Worm (Caenorhabditis elegans) whole organism, L2 larva: ENCODE data around the gene F17A2.13.
"Not testable (repeated sequence)": the region's sequence is repeated elsewhere in the genome, so short reads cannot be mapped to it uniquely, and the experiment has no call there.

Experiments
- C34F6.9 ChIP-seq: fragments of 150-350 bp; optimal IDR thresholded peaks from 2 replicates; lab custom pipeline; 2014; ENCODE audit warnings: missing biosample characterization, missing genetic modification characterization
- F13H6.1 ChIP-seq: sonication (generic microtip); optimal IDR thresholded peaks from 2 replicates; lab custom pipeline; 2016; ENCODE audit warnings: missing genetic modification characterization, missing compliant biosample characterization
- R02D3.7 ChIP-seq: fragments of 150-350 bp; optimal IDR thresholded peaks from 2 replicates; lab custom pipeline; 2014; ENCODE audit warnings: missing biosample characterization, missing genetic modification characterization
- Y55F3AM.14 ChIP-seq: fragments of 200-800 bp; sonication (Bioruptor generic); optimal IDR thresholded peaks from 2 replicates; lab custom pipeline; 2018; ENCODE audit warnings: mild to moderate bottlenecking, missing genetic modification characterization, missing compliant biosample characterization
- ZK546.5 ChIP-seq: sonication (generic microtip); optimal IDR thresholded peaks from 2 replicates; lab custom pipeline; 2017; ENCODE audit warnings: missing biosample characterization, missing genetic modification characterization
- alr-1 ChIP-seq: fragments of 150-350 bp; optimal IDR thresholded peaks from 2 replicates; lab custom pipeline; 2014; ENCODE audit warnings: missing biosample characterization, missing genetic modification characterization
- aly-2 ChIP-seq: fragments of 150-350 bp; optimal IDR thresholded peaks from 2 replicates; lab custom pipeline; 2014; ENCODE audit warnings: missing biosample characterization, missing genetic modification characterization
- ama-1 ChIP-seq: fragments of 150-350 bp; optimal IDR thresholded peaks from 2 replicates; lab custom pipeline; 2018; ENCODE audit warnings: inconsistent platforms
- blmp-1 ChIP-seq: sonication (generic microtip); optimal IDR thresholded peaks from 2 replicates; lab custom pipeline; 2017; ENCODE audit warnings: missing genetic modification characterization, mild to moderate bottlenecking, missing compliant biosample characterization, antibody characterized with exemption, moderate library complexity; ENCODE audit not compliant: insufficient read depth
- ceh-16 ChIP-seq: fragments of 150-350 bp; optimal IDR thresholded peaks from 2 replicates; lab custom pipeline; 2014; ENCODE audit warnings: missing biosample characterization, missing genetic modification characterization
- crh-2 ChIP-seq: sonication (generic microtip); optimal IDR thresholded peaks from 2 replicates; lab custom pipeline; 2017; ENCODE audit warnings: missing biosample characterization, missing genetic modification characterization
- dmd-4 ChIP-seq: sonication (generic microtip); optimal IDR thresholded peaks from 2 replicates; lab custom pipeline; 2017; ENCODE audit warnings: missing biosample characterization, missing genetic modification characterization
- elt-1 ChIP-seq: fragments of 150-350 bp; optimal IDR thresholded peaks from 2 replicates; lab custom pipeline; 2014; ENCODE audit warnings: missing biosample characterization, missing genetic modification characterization
- elt-3 ChIP-seq: sonication (generic microtip); optimal IDR thresholded peaks from 2 replicates; lab custom pipeline; 2017; ENCODE audit warnings: missing biosample characterization, missing genetic modification characterization
- fos-1 ChIP-seq: fragments of 150-350 bp; optimal IDR thresholded peaks from 2 replicates; lab custom pipeline; 2014; ENCODE audit warnings: missing biosample characterization, missing genetic modification characterization
- lin-11 ChIP-seq: fragments of 150-350 bp; sonication (generic microtip); optimal IDR thresholded peaks from 2 replicates; lab custom pipeline; 2014; ENCODE audit warnings: missing biosample characterization, missing genetic modification characterization, inconsistent platforms, mixed read lengths
- lin-13 ChIP-seq: fragments of 150-350 bp; optimal IDR thresholded peaks from 2 replicates; lab custom pipeline; 2014; ENCODE audit warnings: missing biosample characterization, missing genetic modification reagents, missing genetic modification characterization
- lin-39 ChIP-seq: fragments of 150-350 bp; optimal IDR thresholded peaks from 2 replicates; lab custom pipeline; 2014; ENCODE audit warnings: missing biosample characterization, missing genetic modification reagents, missing genetic modification characterization
- lsy-2 ChIP-seq, 2 experiments: fragments of 150-350 bp in 1 of 2; sonication (generic microtip) in 1 of 2; optimal IDR thresholded peaks; 2 replicates each; lab custom pipeline; 2014 to 2017; ENCODE audit warnings: missing biosample characterization in 2 of 2, missing genetic modification characterization in 2 of 2
- mbf-1 ChIP-seq: sonication (generic microtip); optimal IDR thresholded peaks from 2 replicates; lab custom pipeline; 2017; ENCODE audit warnings: missing biosample characterization, missing genetic modification characterization
- mdl-1 ChIP-seq, 2 experiments: fragments of 150-350 bp in 1 of 2; sonication (generic microtip) in 1 of 2; optimal IDR thresholded peaks; 2 replicates each; lab custom pipeline; 2017; ENCODE audit warnings: missing biosample characterization in 2 of 2, missing genetic modification characterization in 2 of 2
- nhr-10 ChIP-seq: sonication (generic microtip); optimal IDR thresholded peaks from 2 replicates; lab custom pipeline; 2017; ENCODE audit warnings: missing biosample characterization, missing genetic modification characterization
- nhr-11 ChIP-seq: fragments of 150-350 bp; optimal IDR thresholded peaks from 2 replicates; lab custom pipeline; 2014; ENCODE audit warnings: missing biosample characterization, missing genetic modification characterization
- nhr-12 ChIP-seq: fragments of 150-350 bp; optimal IDR thresholded peaks from 2 replicates; lab custom pipeline; 2014; ENCODE audit warnings: missing biosample characterization, missing genetic modification characterization
- nhr-21 ChIP-seq: fragments of 150-350 bp; optimal IDR thresholded peaks from 2 replicates; lab custom pipeline; 2014; ENCODE audit warnings: missing biosample characterization, missing genetic modification characterization
- nhr-237 ChIP-seq: fragments of 150-350 bp; optimal IDR thresholded peaks from 2 replicates; lab custom pipeline; 2014; ENCODE audit warnings: missing biosample characterization, missing genetic modification characterization
- nhr-25 ChIP-seq: fragments of 150-350 bp; sonication (generic microtip); optimal IDR thresholded peaks from 3 replicates; lab custom pipeline; 2014; ENCODE audit warnings: missing biosample characterization, missing genetic modification characterization
- nhr-6 ChIP-seq: fragments of 150-350 bp; optimal IDR thresholded peaks from 2 replicates; lab custom pipeline; 2014; ENCODE audit warnings: missing biosample characterization, missing genetic modification characterization
- nhr-77 ChIP-seq: fragments of 150-350 bp; optimal IDR thresholded peaks from 2 replicates; lab custom pipeline; 2014; ENCODE audit warnings: missing biosample characterization, missing genetic modification characterization
- peb-1 ChIP-seq: fragments of 150-350 bp; optimal IDR thresholded peaks from 2 replicates; lab custom pipeline; 2014; ENCODE audit warnings: missing biosample characterization, missing genetic modification characterization
- skn-1 ChIP-seq: sonication (generic microtip); optimal IDR thresholded peaks from 2 replicates; lab custom pipeline; 2017; ENCODE audit warnings: missing biosample characterization, missing genetic modification characterization
- sma-3 ChIP-seq: sonication (generic microtip); optimal IDR thresholded peaks from 2 replicates; lab custom pipeline; 2016; ENCODE audit warnings: missing genetic modification reagents, missing genetic modification characterization, missing compliant biosample characterization
- sma-9 ChIP-seq, 2 experiments: fragments of 150-350 bp in 1 of 2; sonication (generic microtip) in 1 of 2; optimal IDR thresholded peaks; 2 replicates each; lab custom pipeline; 2014 to 2016; ENCODE audit warnings: missing genetic modification characterization in 2 of 2, mild to moderate bottlenecking in 1 of 2, missing biosample characterization in 1 of 2, missing compliant biosample characterization in 1 of 2, missing genetic modification reagents in 1 of 2, moderate library complexity in 1 of 2
- snpc-4 ChIP-seq: fragments of 150-350 bp; optimal IDR thresholded peaks from 2 replicates; lab custom pipeline; 2014; ENCODE audit warnings: missing biosample characterization, missing genetic modification characterization
- unc-39 ChIP-seq: fragments of 150-350 bp; optimal IDR thresholded peaks from 2 replicates; lab custom pipeline; 2014; ENCODE audit warnings: missing biosample characterization, missing genetic modification characterization
- unc-55 ChIP-seq: fragments of 150-350 bp; sonication (generic microtip); optimal IDR thresholded peaks from 3 replicates; lab custom pipeline; 2014; ENCODE audit warnings: missing biosample characterization, missing genetic modification reagents, missing genetic modification characterization
- unc-62 ChIP-seq: fragments of 150-350 bp; optimal IDR thresholded peaks from 2 replicates; lab custom pipeline; 2014; ENCODE audit warnings: missing biosample characterization, missing genetic modification reagents, missing genetic modification characterization
- zag-1 ChIP-seq: fragments of 150-350 bp; optimal IDR thresholded peaks from 2 replicates; lab custom pipeline; 2014; ENCODE audit warnings: missing biosample characterization, missing genetic modification characterization
- ztf-1 ChIP-seq: fragments of 200-800 bp; sonication (Bioruptor generic); conservative IDR thresholded peaks from 2 replicates; pipeline ENCODE4 v1.3.6; 2022; ENCODE audit warnings: missing genetic modification characterization, missing compliant biosample characterization
- ztf-11 ChIP-seq: sonication (generic microtip); optimal IDR thresholded peaks from 2 replicates; lab custom pipeline; 2017; ENCODE audit warnings: missing biosample characterization, missing genetic modification characterization
- ztf-4 ChIP-seq: fragments of 150-350 bp; optimal IDR thresholded peaks from 2 replicates; lab custom pipeline; 2014; ENCODE audit warnings: missing biosample characterization, missing genetic modification characterization

The F17A2.13 gene

DNA sequence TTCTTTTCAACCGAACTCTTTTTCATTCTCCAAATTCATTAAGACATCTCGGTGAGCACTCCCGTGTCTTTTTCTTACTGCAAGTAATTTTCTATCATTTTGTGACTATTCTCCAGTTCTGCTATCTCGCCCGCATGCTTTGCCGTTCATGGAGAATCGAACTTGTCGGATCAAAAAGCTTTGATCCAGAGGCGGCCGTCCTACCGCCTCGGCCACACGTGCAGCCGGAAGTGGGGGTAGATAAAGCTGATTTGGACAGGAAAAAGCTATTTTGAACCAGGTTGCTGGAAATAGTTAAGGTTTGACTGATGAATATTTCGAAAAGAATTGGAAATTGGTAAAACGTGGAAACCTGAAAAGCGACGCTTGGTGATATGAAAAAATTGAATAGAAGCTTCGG is 17.2 kb upstream of the F17A2.13 start:
- TF ChIP-seq ztf-1 (no peak), ama-1 (no peak), ceh-16 (no peak), unc-39 (no peak), mdl-1 (tag; optimal IDR thresholded peaks at IDR 0.05; lab: Kevin White, UChicago) (no peak), nhr-12 (tag; lab: Kevin White, UChicago) (no peak), dmd-4 (tag; lab: Kevin White, UChicago) (no peak), elt-1 (no peak), sma-9 (GFP tag; optimal IDR thresholded peaks at IDR 0.05; lab: Kevin White, UChicago) (no peak), sma-9 (tag; optimal IDR thresholded peaks at IDR 0.05; lab: Kevin White, UChicago) (no peak), C34F6.9 (tag; lab: Kevin White, UChicago) (no peak), lin-11 (no peak), nhr-10 (no peak), nhr-11 (no peak), fos-1 (no peak), aly-2 (tag; lab: Kevin White, UChicago) (no peak), R02D3.7 (tag; lab: Kevin White, UChicago) (no peak), ztf-11 (no peak)

DNA sequence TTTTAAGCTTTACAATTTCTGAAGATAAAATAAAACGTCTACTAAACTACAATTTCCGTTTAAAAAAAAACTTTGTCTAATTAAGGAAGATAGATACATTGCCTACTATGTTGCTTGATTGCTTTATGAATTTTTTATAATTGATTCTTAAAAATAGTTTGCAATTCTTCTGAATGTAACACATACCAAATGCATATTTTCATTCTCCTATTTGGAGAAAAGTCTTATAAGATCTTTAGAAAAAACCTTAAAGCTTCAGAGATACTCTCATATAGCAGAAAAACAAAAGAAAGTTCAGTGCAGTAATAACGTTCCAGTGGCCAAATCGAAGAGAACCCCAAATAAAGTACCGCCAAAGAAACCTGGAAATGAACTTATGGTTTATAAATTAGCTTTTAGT is 14.9 kb upstream of the F17A2.13 start, which contains the start of gene phf-32:
TSS of gene phf-32 (plus strand) at position 301 of the 400 bp plus-strand sequence.
- TF ChIP-seq lin-39 (tag; lab: Kevin White, UChicago) (no peak), lin-11 (no peak), nhr-21 (no peak), lsy-2 (tag; optimal IDR thresholded peaks at IDR 0.05; lab: Kevin White, UChicago) (no peak), nhr-237 (tag; lab: Kevin White, UChicago) (no peak), ceh-16 (no peak), crh-2 (tag; lab: Kevin White, UChicago) (no peak), F13H6.1 (tag; lab: Kevin White, UChicago) (no peak), Y55F3AM.14 (GFP tag; lab: Kevin White, UChicago) (no peak)

- TF ChIP-seq ama-1, fos-1, ztf-4: not testable (repeated sequence)
Observed at ce11 chrX:12308045-12308499, 13.4 kb upstream of the F17A2.13 start, which contains the start of gene F17A2.16. TSS of gene F17A2.16 (plus strand) at chrX:12308449.

- no peak for TF ChIP-seq skn-1 (tag; lab: Kevin White, UChicago)
- TF ChIP-seq C34F6.9 (tag; lab: Kevin White, UChicago), result no peak
- TF ChIP-seq ztf-11, result no peak
- no peak for TF ChIP-seq nhr-10
- TF ChIP-seq elt-3, result no peak
- no peak for TF ChIP-seq lin-13
- no peak for TF ChIP-seq F13H6.1 (tag; lab: Kevin White, UChicago)
- TF ChIP-seq sma-3 (GFP tag; lab: Kevin White, UChicago), result no peak
- TF ChIP-seq blmp-1, result no peak
- no peak for TF ChIP-seq nhr-25
- TF ChIP-seq lin-11, result no peak
- TF ChIP-seq nhr-77 (tag; lab: Kevin White, UChicago), result no peak
- TF ChIP-seq aly-2 (tag; lab: Kevin White, UChicago), result no peak
- no peak for TF ChIP-seq zag-1
- no peak for TF ChIP-seq crh-2 (tag; lab: Kevin White, UChicago)
Observed at ce11 chrX:12313779-12314178, 7.7 kb upstream of the F17A2.13 start.

DNA sequence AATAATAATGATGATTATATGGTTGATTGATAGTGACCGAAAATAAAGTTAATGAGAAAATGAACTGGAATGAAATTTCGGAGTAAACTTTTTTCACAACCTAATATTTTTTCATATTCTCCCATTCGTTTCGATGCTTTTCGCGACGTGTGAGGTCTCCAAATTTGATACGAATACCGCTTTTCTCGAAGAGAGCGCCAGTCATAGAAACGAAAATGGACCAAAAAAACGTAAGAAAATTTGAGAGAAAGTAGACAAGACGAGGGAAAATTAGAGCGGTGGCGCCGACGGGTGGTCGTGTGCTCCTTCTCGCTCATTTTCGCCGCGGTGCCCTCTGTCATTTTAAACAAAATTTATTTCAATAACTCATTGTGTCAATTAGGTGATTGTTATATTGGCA is 7.1 kb upstream of the F17A2.13 start:
- TF ChIP-seq ZK546.5 (tag; lab: Kevin White, UChicago), result no peak
- TF ChIP-seq snpc-4, result no peak
- no peak for TF ChIP-seq zag-1
- TF ChIP-seq alr-1 (tag; lab: Kevin White, UChicago), result no peak
- TF ChIP-seq unc-55, result no peak
- TF ChIP-seq lin-39 (tag; lab: Kevin White, UChicago), result no peak
- TF ChIP-seq nhr-11, result no peak
- no peak for TF ChIP-seq nhr-237 (tag; lab: Kevin White, UChicago)
- no peak for TF ChIP-seq nhr-21
- TF ChIP-seq elt-1, result no peak
- TF ChIP-seq R02D3.7 (tag; lab: Kevin White, UChicago), result no peak
- no peak for TF ChIP-seq nhr-6 (tag; lab: Kevin White, UChicago)
- TF ChIP-seq mbf-1 (tag; lab: Kevin White, UChicago), result no peak
- no peak for TF ChIP-seq Y55F3AM.14 (GFP tag; lab: Kevin White, UChicago)
- no peak for TF ChIP-seq elt-3
- TF ChIP-seq peb-1 (tag; lab: Kevin White, UChicago), result no peak
- TF ChIP-seq fos-1, result no peak
- TF ChIP-seq ztf-4, result no peak
- TF ChIP-seq unc-62 (GFP tag; lab: Kevin White, UChicago), result no peak
- TF ChIP-seq, all 48 proteins: peak for 0
